Worm (Caenorhabditis elegans) whole organism, L2 larva: ENCODE results near the gene pho-8.

Experiments used
- ZK546.5 ChIP-seq: sonication (generic microtip); optimal IDR thresholded peaks from 2 replicates; lab custom pipeline; 2017; ENCODE audit warnings: missing biosample characterization, missing genetic modification characterization
- ama-1 ChIP-seq: fragments of 150-350 bp; optimal IDR thresholded peaks from 2 replicates; lab custom pipeline; 2018; ENCODE audit warnings: inconsistent platforms
- blmp-1 ChIP-seq: sonication (generic microtip); optimal IDR thresholded peaks from 2 replicates; lab custom pipeline; 2017; ENCODE audit warnings: missing genetic modification characterization, mild to moderate bottlenecking, missing compliant biosample characterization, antibody characterized with exemption, moderate library complexity; ENCODE audit not compliant: insufficient read depth
- ceh-16 ChIP-seq: fragments of 150-350 bp; optimal IDR thresholded peaks from 2 replicates; lab custom pipeline; 2014; ENCODE audit warnings: missing biosample characterization, missing genetic modification characterization
- crh-2 ChIP-seq: sonication (generic microtip); optimal IDR thresholded peaks from 2 replicates; lab custom pipeline; 2017; ENCODE audit warnings: missing biosample characterization, missing genetic modification characterization
- dmd-4 ChIP-seq: sonication (generic microtip); optimal IDR thresholded peaks from 2 replicates; lab custom pipeline; 2017; ENCODE audit warnings: missing biosample characterization, missing genetic modification characterization
- egl-27 ChIP-seq: sonication (generic microtip); optimal IDR thresholded peaks from 3 replicates; lab custom pipeline; 2017; ENCODE audit warnings: missing biosample characterization, missing genetic modification reagents, missing genetic modification characterization
- elt-1 ChIP-seq: fragments of 150-350 bp; optimal IDR thresholded peaks from 2 replicates; lab custom pipeline; 2014; ENCODE audit warnings: missing biosample characterization, missing genetic modification characterization
- elt-3 ChIP-seq: sonication (generic microtip); optimal IDR thresholded peaks from 2 replicates; lab custom pipeline; 2017; ENCODE audit warnings: missing biosample characterization, missing genetic modification characterization
- fos-1 ChIP-seq: fragments of 150-350 bp; optimal IDR thresholded peaks from 2 replicates; lab custom pipeline; 2014; ENCODE audit warnings: missing biosample characterization, missing genetic modification characterization
- gmeb-1 ChIP-seq: fragments of 150-350 bp; optimal IDR thresholded peaks from 2 replicates; lab custom pipeline; 2014; ENCODE audit warnings: missing biosample characterization, missing genetic modification characterization
- lin-11 ChIP-seq: fragments of 150-350 bp; sonication (generic microtip); optimal IDR thresholded peaks from 2 replicates; lab custom pipeline; 2014; ENCODE audit warnings: missing biosample characterization, missing genetic modification characterization, inconsistent platforms, mixed read lengths
- lin-39 ChIP-seq: fragments of 150-350 bp; optimal IDR thresholded peaks from 2 replicates; lab custom pipeline; 2014; ENCODE audit warnings: missing biosample characterization, missing genetic modification reagents, missing genetic modification characterization
- lsy-2 ChIP-seq, 2 experiments: fragments of 150-350 bp in 1 of 2; sonication (generic microtip) in 1 of 2; optimal IDR thresholded peaks; 2 replicates each; lab custom pipeline; 2014 to 2017; ENCODE audit warnings: missing biosample characterization in 2 of 2, missing genetic modification characterization in 2 of 2
- mab-5 ChIP-seq: fragments of 150-350 bp; optimal IDR thresholded peaks from 2 replicates; lab custom pipeline; 2014; ENCODE audit warnings: missing biosample characterization, missing genetic modification characterization
- mdl-1 ChIP-seq, 2 experiments: fragments of 150-350 bp in 1 of 2; sonication (generic microtip) in 1 of 2; optimal IDR thresholded peaks; 2 replicates each; lab custom pipeline; 2017; ENCODE audit warnings: missing biosample characterization in 2 of 2, missing genetic modification characterization in 2 of 2
- nhr-10 ChIP-seq: sonication (generic microtip); optimal IDR thresholded peaks from 2 replicates; lab custom pipeline; 2017; ENCODE audit warnings: missing biosample characterization, missing genetic modification characterization
- nhr-11 ChIP-seq: fragments of 150-350 bp; optimal IDR thresholded peaks from 2 replicates; lab custom pipeline; 2014; ENCODE audit warnings: missing biosample characterization, missing genetic modification characterization
- nhr-129 ChIP-seq: fragments of 150-350 bp; optimal IDR thresholded peaks from 2 replicates; lab custom pipeline; 2014; ENCODE audit warnings: missing biosample characterization, missing genetic modification characterization
- nhr-21 ChIP-seq: fragments of 150-350 bp; optimal IDR thresholded peaks from 2 replicates; lab custom pipeline; 2014; ENCODE audit warnings: missing biosample characterization, missing genetic modification characterization
- nhr-23 ChIP-seq: fragments of 150-350 bp; optimal IDR thresholded peaks from 2 replicates; lab custom pipeline; 2014; ENCODE audit warnings: missing biosample characterization, missing genetic modification reagents, missing genetic modification characterization
- nhr-25 ChIP-seq: fragments of 150-350 bp; sonication (generic microtip); optimal IDR thresholded peaks from 3 replicates; lab custom pipeline; 2014; ENCODE audit warnings: missing biosample characterization, missing genetic modification characterization
- sem-4 ChIP-seq: fragments of 150-350 bp; optimal IDR thresholded peaks from 2 replicates; lab custom pipeline; 2014; ENCODE audit warnings: missing biosample characterization, missing genetic modification reagents, missing genetic modification characterization
- sma-3 ChIP-seq: sonication (generic microtip); optimal IDR thresholded peaks from 2 replicates; lab custom pipeline; 2016; ENCODE audit warnings: missing genetic modification reagents, missing genetic modification characterization, missing compliant biosample characterization
- sma-9 ChIP-seq, 2 experiments: fragments of 150-350 bp in 1 of 2; sonication (generic microtip) in 1 of 2; optimal IDR thresholded peaks; 2 replicates each; lab custom pipeline; 2014 to 2016; ENCODE audit warnings: missing genetic modification characterization in 2 of 2, mild to moderate bottlenecking in 1 of 2, missing biosample characterization in 1 of 2, missing compliant biosample characterization in 1 of 2, missing genetic modification reagents in 1 of 2, moderate library complexity in 1 of 2
- unc-39 ChIP-seq: fragments of 150-350 bp; optimal IDR thresholded peaks from 2 replicates; lab custom pipeline; 2014; ENCODE audit warnings: missing biosample characterization, missing genetic modification characterization
- unc-55 ChIP-seq: fragments of 150-350 bp; sonication (generic microtip); optimal IDR thresholded peaks from 3 replicates; lab custom pipeline; 2014; ENCODE audit warnings: missing biosample characterization, missing genetic modification reagents, missing genetic modification characterization
- unc-62 ChIP-seq: fragments of 150-350 bp; optimal IDR thresholded peaks from 2 replicates; lab custom pipeline; 2014; ENCODE audit warnings: missing biosample characterization, missing genetic modification reagents, missing genetic modification characterization
- ztf-1 ChIP-seq: fragments of 200-800 bp; sonication (Bioruptor generic); conservative IDR thresholded peaks from 2 replicates; pipeline ENCODE4 v1.3.6; 2022; ENCODE audit warnings: missing genetic modification characterization, missing compliant biosample characterization
- ztf-11 ChIP-seq: sonication (generic microtip); optimal IDR thresholded peaks from 2 replicates; lab custom pipeline; 2017; ENCODE audit warnings: missing biosample characterization, missing genetic modification characterization
- ztf-4 ChIP-seq: fragments of 150-350 bp; optimal IDR thresholded peaks from 2 replicates; lab custom pipeline; 2014; ENCODE audit warnings: missing biosample characterization, missing genetic modification characterization

pho-8 gene

ce11 chrV:11833319-11833718 lies at the start of gene pho-8:
pho-8 (plus strand) TSS chrV:11833619.
- no peak for TF ChIP-seq unc-62 (GFP tag; lab: Kevin White, UChicago)

- TF ChIP-seq nhr-129 (no peak), ztf-11 (tag; lab: Kevin White, UChicago) (no peak), elt-1 (tag; lab: Kevin White, UChicago) (no peak), ZK546.5 (tag; lab: Kevin White, UChicago) (no peak), nhr-23 (tag; lab: Kevin White, UChicago) (no peak), mdl-1 (tag; optimal IDR thresholded peaks at IDR 0.05; lab: Kevin White, UChicago) (no peak)
Observed at ce11 chrV:11787258-11787657, 46.2 kb upstream of the pho-8 start, which contains the start of gene F55A11.7. F55A11.7 (minus strand) TSS chrV:11787443.

ce11 chrV:11787742-11788238 lies 45.6 kb upstream of the pho-8 start, which contains the start of gene F55A11.8:
F55A11.8 (plus strand) TSS chrV:11788188.
- TF ChIP-seq unc-39 (tag; lab: Kevin White, UChicago), result no peak
- no peak for TF ChIP-seq dmd-4 (tag; lab: Kevin White, UChicago)
- TF ChIP-seq fos-1, result no peak
- TF ChIP-seq lin-39 (tag; lab: Kevin White, UChicago), result no peak
- no peak for TF ChIP-seq sem-4 (tag; lab: Kevin White, UChicago)
- TF ChIP-seq unc-62 (GFP tag; lab: Kevin White, UChicago), result no peak
- no peak for TF ChIP-seq unc-55 (GFP tag; lab: Kevin White, UChicago)
- no peak for TF ChIP-seq nhr-21 (tag; lab: Kevin White, UChicago)
- TF ChIP-seq ztf-1 (GFP tag; lab: Robert Waterston, UW), result no peak
- no peak for TF ChIP-seq ama-1 (lab: Kevin White, UChicago)
- TF ChIP-seq elt-1 (tag; lab: Kevin White, UChicago), result no peak
- no peak for TF ChIP-seq lin-11 (tag; lab: Kevin White, UChicago)
- no peak for TF ChIP-seq nhr-10
- no peak for TF ChIP-seq gmeb-1 (tag; lab: Kevin White, UChicago)
- TF ChIP-seq elt-3 (tag; lab: Kevin White, UChicago), result no peak
- TF ChIP-seq lsy-2 (tag; optimal IDR thresholded peaks at IDR 0.05; lab: Kevin White, UChicago), result no peak

- TF ChIP-seq elt-3 (tag; lab: Kevin White, UChicago) (no peak), mab-5 (tag; lab: Kevin White, UChicago) (no peak), ceh-16 (tag; lab: Kevin White, UChicago) (no peak), mdl-1 (tag; optimal IDR thresholded peaks at IDR 0.05; lab: Kevin White, UChicago) (no peak), ztf-4 (tag; lab: Kevin White, UChicago) (no peak), lin-11 (tag; lab: Kevin White, UChicago) (no peak), crh-2 (tag; lab: Kevin White, UChicago) (no peak), nhr-21 (tag; lab: Kevin White, UChicago) (no peak)
Observed at ce11 chrV:11789474-11789873, 43.9 kb upstream of the pho-8 start, which contains the start of gene D2023.1. D2023.1 (plus strand) TSS chrV:11789550.

ce11 chrV:11794172-11794571 lies 39.2 kb upstream of the pho-8 start:
- TF ChIP-seq mab-5 (tag; lab: Kevin White, UChicago) (no peak), unc-62 (GFP tag; lab: Kevin White, UChicago) (no peak), nhr-25 (peak; percentile 81), blmp-1 (tag; lab: Kevin White, UChicago) (peak; percentile 38)
- TF ChIP-seq, all 48 proteins: peak for 2

ce11 chrV:11795352-11795751 lies 38.1 kb upstream of the pho-8 start:
- TF ChIP-seq nhr-11 (tag; lab: Kevin White, UChicago) (no peak), nhr-25 (peak; percentile 52), nhr-21 (tag; lab: Kevin White, UChicago) (peak; percentile 73), sma-9 (GFP tag; optimal IDR thresholded peaks at IDR 0.05; lab: Kevin White, UChicago) (peak; percentile 79), sma-9 (tag; optimal IDR thresholded peaks at IDR 0.05; lab: Kevin White, UChicago) (no peak), egl-27 (tag; lab: Kevin White, UChicago) (peak; percentile 69), sma-3 (peak; percentile 59), mdl-1 (tag; optimal IDR thresholded peaks at IDR 0.05; lab: Kevin White, UChicago) (peak in 1 of 2 experiments; percentile 2), mab-5 (tag; lab: Kevin White, UChicago) (no peak), elt-1 (tag; lab: Kevin White, UChicago) (no peak)
